Fruit fly (Drosophila melanogaster) whole organism, embryonic: ENCODE data around the gene sob.
A peak's percentile ranks its signal among the peaks of the same experiment; 100 is the strongest.

Source experiments
- Ada2b ChIP-seq: fragments of 200-800 bp; sonication (Bioruptor generic); IDR thresholded peaks from 2 replicates; pipeline ENCODE4 v1.3.6; 2022; ENCODE audit warnings: missing biosample characterization, missing genetic modification characterization
- CG11723 ChIP-seq: fragments of 200-800 bp; sonication (Bioruptor generic); optimal IDR thresholded peaks from 2 replicates; lab custom pipeline; 2017; ENCODE audit warnings: missing biosample characterization, mild to moderate bottlenecking, missing genetic modification characterization
- CG14050 ChIP-seq: fragments of 200-800 bp; sonication (Bioruptor generic); IDR thresholded peaks from 3 replicates; pipeline ENCODE4 v1.3.6; 2022; ENCODE audit warnings: missing biosample characterization, missing genetic modification characterization
- CG15011 ChIP-seq: fragments of 200-800 bp; sonication (Bioruptor generic); optimal IDR thresholded peaks from 3 replicates; lab custom pipeline; 2018; ENCODE audit warnings: missing biosample characterization, mild to moderate bottlenecking, missing genetic modification characterization
- CG15269 ChIP-seq: fragments of 200-800 bp; sonication (Bioruptor generic); optimal IDR thresholded peaks from 2 replicates; lab custom pipeline; 2018; ENCODE audit warnings: missing biosample characterization, mild to moderate bottlenecking, missing genetic modification characterization, moderate library complexity
- CG1602 ChIP-seq: fragments of 200-800 bp; sonication (Bioruptor generic); optimal IDR thresholded peaks from 3 replicates; lab custom pipeline; 2016; ENCODE audit warnings: missing biosample characterization, missing genetic modification characterization
- CG1603 ChIP-seq: fragments of 200-800 bp; sonication (Bioruptor generic); optimal IDR thresholded peaks from 2 replicates; lab custom pipeline; 2019; ENCODE audit warnings: missing biosample characterization, mild to moderate bottlenecking, missing genetic modification characterization, moderate library complexity
- CG1647 ChIP-seq: fragments of 200-800 bp; sonication (Bioruptor generic); optimal IDR thresholded peaks from 3 replicates; lab custom pipeline; 2016; ENCODE audit warnings: missing biosample characterization, missing genetic modification characterization
- CG17359 ChIP-seq: fragments of 200-800 bp; sonication (Bioruptor generic); optimal IDR thresholded peaks from 3 replicates; lab custom pipeline; 2018; ENCODE audit warnings: missing biosample characterization, mild to moderate bottlenecking, missing genetic modification characterization, moderate library complexity
- CG17385 ChIP-seq: fragments of 200-800 bp; sonication (Bioruptor generic); optimal IDR thresholded peaks from 3 replicates; lab custom pipeline; 2018; ENCODE audit warnings: missing biosample characterization, mild to moderate bottlenecking, missing genetic modification characterization
- CG17829 ChIP-seq: fragments of 200-800 bp; optimal IDR thresholded peaks from 2 replicates; lab custom pipeline; 2019; ENCODE audit warnings: missing biosample characterization, mild to moderate bottlenecking, missing genetic modification characterization, moderate library complexity
- CG1792 ChIP-seq: fragments of 200-800 bp; sonication (Bioruptor generic); optimal IDR thresholded peaks from 2 replicates; lab custom pipeline; 2016; ENCODE audit warnings: missing biosample characterization, missing genetic modification characterization
- CG18619 ChIP-seq: fragments of 200-800 bp; sonication (Bioruptor generic); optimal IDR thresholded peaks from 3 replicates; lab custom pipeline; 2017; ENCODE audit warnings: missing biosample characterization, mild to moderate bottlenecking, missing genetic modification characterization
- CG2712 ChIP-seq: fragments of 200-800 bp; optimal IDR thresholded peaks from 3 replicates; lab custom pipeline; 2019; ENCODE audit warnings: missing biosample characterization, mild to moderate bottlenecking, missing genetic modification characterization, moderate library complexity
- CG31441 ChIP-seq: fragments of 200-800 bp; sonication (Bioruptor generic); IDR thresholded peaks from 2 replicates; pipeline ENCODE4 v1.3.6; 2022; ENCODE audit warnings: missing biosample characterization, missing genetic modification characterization
- CG32772 ChIP-seq: fragments of 200-800 bp; sonication (Bioruptor generic); IDR thresholded peaks from 2 replicates; pipeline ENCODE4 v1.3.6; 2022; ENCODE audit warnings: missing biosample characterization, missing genetic modification characterization
- CG33557 ChIP-seq: fragments of 200-800 bp; sonication (Bioruptor generic); optimal IDR thresholded peaks from 2 replicates; lab custom pipeline; 2019; ENCODE audit warnings: missing biosample characterization, mild to moderate bottlenecking, missing genetic modification characterization, moderate library complexity
- CG43689 ChIP-seq: fragments of 200-800 bp; sonication (Bioruptor generic); IDR thresholded peaks from 2 replicates; pipeline ENCODE4 v1.3.6; 2022; ENCODE audit warnings: missing biosample characterization, missing genetic modification characterization
- CG7786 ChIP-seq: fragments of 200-800 bp; sonication (Bioruptor generic); optimal IDR thresholded peaks from 2 replicates; lab custom pipeline; 2016; ENCODE audit warnings: missing biosample characterization, missing genetic modification characterization
- CG8388 ChIP-seq: fragments of 200-800 bp; sonication (Bioruptor generic); optimal IDR thresholded peaks from 2 replicates; lab custom pipeline; 2019; ENCODE audit warnings: missing biosample characterization, mild to moderate bottlenecking, missing genetic modification characterization, moderate library complexity
- CoRest ChIP-seq: fragments of 200-800 bp; sonication (Bioruptor generic); optimal IDR thresholded peaks from 3 replicates; lab custom pipeline; 2018; ENCODE audit warnings: missing biosample characterization, mild to moderate bottlenecking, missing genetic modification characterization, moderate library complexity
- D19A ChIP-seq: fragments of 200-800 bp; optimal IDR thresholded peaks from 3 replicates; lab custom pipeline; 2019; ENCODE audit warnings: missing biosample characterization, mild to moderate bottlenecking, missing genetic modification characterization, moderate library complexity
- Dad ChIP-seq: fragments of 200-800 bp; sonication (Bioruptor generic); optimal IDR thresholded peaks from 3 replicates; lab custom pipeline; 2016; ENCODE audit warnings: missing biosample characterization, missing genetic modification characterization
- Dek ChIP-seq: fragments of 200-800 bp; sonication (Bioruptor generic); optimal IDR thresholded peaks from 3 replicates; lab custom pipeline; 2019; ENCODE audit warnings: missing biosample characterization, mild to moderate bottlenecking, missing genetic modification characterization, moderate library complexity
- Hey ChIP-seq: fragments of 200-800 bp; sonication (Bioruptor generic); optimal IDR thresholded peaks from 3 replicates; lab custom pipeline; 2018; ENCODE audit warnings: missing biosample characterization, mild to moderate bottlenecking, missing genetic modification characterization
- Hmr ChIP-seq: fragments of 200-800 bp; sonication (Bioruptor generic); optimal IDR thresholded peaks from 3 replicates; lab custom pipeline; 2017; ENCODE audit warnings: mild to moderate bottlenecking, missing biosample characterization, missing genetic modification reagents, missing genetic modification characterization
- Hr39 ChIP-seq: fragments of >200 bp; optimal IDR thresholded peaks from 2 replicates; lab custom pipeline; 2017
- Oli ChIP-seq: fragments of 200-800 bp; sonication (Bioruptor generic); optimal IDR thresholded peaks from 2 replicates; lab custom pipeline; 2018; ENCODE audit warnings: missing biosample characterization, mild to moderate bottlenecking, missing genetic modification characterization, moderate library complexity
- Ravus ChIP-seq: fragments of 200-800 bp; sonication (Bioruptor generic); IDR thresholded peaks from 2 replicates; pipeline ENCODE4 v1.3.6; 2022; ENCODE audit warnings: missing biosample characterization, missing genetic modification characterization
- Scr ChIP-seq: fragments of 200-800 bp; sonication (Bioruptor generic); IDR thresholded peaks from 2 replicates; pipeline ENCODE4 v1.3.6; 2022; ENCODE audit warnings: missing biosample characterization, missing genetic modification characterization; ENCODE audit not compliant: partially characterized antibody
- Six4 ChIP-seq: fragments of 200-800 bp; sonication (Bioruptor generic); optimal IDR thresholded peaks from 2 replicates; lab custom pipeline; 2016; ENCODE audit warnings: missing biosample characterization, missing genetic modification characterization
- Stat92E ChIP-seq, 3 experiments: fragments of >200 bp in 2 of 3; fragments of 200-800 bp in 1 of 3; sonication (Bioruptor generic) in 1 of 3; optimal IDR thresholded peaks; 2 replicates each; lab custom pipeline; 2017 to 2019; ENCODE audit warnings: missing biosample characterization in 3 of 3, missing genetic modification characterization in 3 of 3, mild to moderate bottlenecking in 1 of 3, moderate library complexity in 1 of 3
- YL-1 ChIP-seq: fragments of 200-800 bp; sonication (Bioruptor generic); optimal IDR thresholded peaks from 3 replicates; lab custom pipeline; 2017; ENCODE audit warnings: missing biosample characterization, mild to moderate bottlenecking, missing genetic modification characterization
- bbx ChIP-seq: fragments of 200-800 bp; sonication (Bioruptor generic); IDR thresholded peaks from 2 replicates; pipeline ENCODE4 v1.3.6; 2022; ENCODE audit warnings: missing biosample characterization, missing genetic modification characterization; ENCODE audit not compliant: partially characterized antibody
- bigmax ChIP-seq: fragments of 200-800 bp; sonication (Bioruptor generic); optimal IDR thresholded peaks from 2 replicates; lab custom pipeline; 2018; ENCODE audit warnings: missing biosample characterization, mild to moderate bottlenecking, missing genetic modification characterization
- cad ChIP-seq: fragments of >200 bp; optimal IDR thresholded peaks from 2 replicates; lab custom pipeline; 2017; ENCODE audit warnings: missing biosample characterization, missing genetic modification characterization
- ci ChIP-seq: fragments of 200-800 bp; sonication (Bioruptor generic); IDR thresholded peaks from 3 replicates; pipeline ENCODE4 v1.3.6; 2022; ENCODE audit warnings: missing biosample characterization, missing genetic modification characterization
- dpn ChIP-seq, 2 experiments: fragments of 200-800 bp; sonication (Bioruptor generic); optimal IDR thresholded peaks; 3 replicates each; lab custom pipeline; 2016; ENCODE audit warnings: missing biosample characterization in 2 of 2, missing genetic modification characterization in 2 of 2
- eve ChIP-seq, 2 experiments: fragments of >200 bp; optimal IDR thresholded peaks; 2 replicates each; lab custom pipeline; 2017; ENCODE audit warnings: missing biosample characterization in 2 of 2, missing genetic modification characterization in 2 of 2
- fd102C ChIP-seq: fragments of 200-800 bp; sonication (Bioruptor generic); optimal IDR thresholded peaks from 2 replicates; lab custom pipeline; 2018; ENCODE audit warnings: missing biosample characterization, mild to moderate bottlenecking, missing genetic modification characterization, moderate library complexity
- gcm2 ChIP-seq: fragments of 200-800 bp; sonication (Bioruptor generic); optimal IDR thresholded peaks from 2 replicates; lab custom pipeline; 2016; ENCODE audit warnings: missing biosample characterization, missing genetic modification characterization
- gsb ChIP-seq: fragments of 200-800 bp; sonication (Bioruptor generic); IDR thresholded peaks from 2 replicates; pipeline ENCODE4 v1.3.6; 2022; ENCODE audit warnings: missing biosample characterization, missing genetic modification characterization
- odd ChIP-seq: fragments of 200-800 bp; sonication (Bioruptor generic); optimal IDR thresholded peaks from 2 replicates; lab custom pipeline; 2017; ENCODE audit warnings: missing biosample characterization, mild to moderate bottlenecking, missing genetic modification characterization
- onecut ChIP-seq: fragments of 200-800 bp; sonication (Bioruptor generic); IDR thresholded peaks from 2 replicates; pipeline ENCODE4 v1.3.6; 2022; ENCODE audit warnings: missing biosample characterization, missing genetic modification characterization
- p53 ChIP-seq: fragments of 200-800 bp; sonication (Bioruptor generic); optimal IDR thresholded peaks from 2 replicates; lab custom pipeline; 2016; ENCODE audit warnings: missing biosample characterization, missing genetic modification characterization
- scrt ChIP-seq: fragments of 200-800 bp; sonication (Bioruptor generic); optimal IDR thresholded peaks from 2 replicates; lab custom pipeline; 2018; ENCODE audit warnings: missing biosample characterization, mild to moderate bottlenecking, missing genetic modification characterization, moderate library complexity
- sd ChIP-seq: fragments of 200-800 bp; sonication (Bioruptor generic); optimal IDR thresholded peaks from 3 replicates; lab custom pipeline; 2018; ENCODE audit warnings: missing biosample characterization, mild to moderate bottlenecking, missing genetic modification characterization, moderate library complexity
- sens ChIP-seq: fragments of 200-800 bp; sonication (Bioruptor generic); peaks from one replicate; lab custom pipeline; 2016; ENCODE audit warnings: missing biosample characterization, missing genetic modification characterization
- tio ChIP-seq: fragments of 200-800 bp; sonication (Bioruptor generic); optimal IDR thresholded peaks from 2 replicates; lab custom pipeline; 2017; ENCODE audit warnings: missing biosample characterization, missing genetic modification characterization, inconsistent platforms
- unc-4 ChIP-seq: fragments of 200-800 bp; sonication (Bioruptor generic); IDR thresholded peaks from 2 replicates; pipeline ENCODE4 v1.3.6; 2022; ENCODE audit warnings: missing biosample characterization, missing genetic modification characterization; ENCODE audit not compliant: partially characterized antibody

Gene sob

dm6 chr2L:3573172-3573755, 7.3 kb downstream of the sob start (continued):
- TF ChIP-seq gsb (GFP tag; lab: Robert Waterston, UW) (no peak), Ravus (GFP tag; lab: Robert Waterston, UW) (peak; percentile 32), Scr (GFP tag; lab: Robert Waterston, UW) (no peak), CG1647 (GFP tag; lab: Kevin White, UChicago) (no peak), D19A (tag; lab: Kevin White, UChicago) (peak; percentile 62), CG11723 (GFP tag; lab: Kevin White, UChicago) (peak; percentile 38), unc-4 (GFP tag; lab: Robert Waterston, UW) (no peak), CG17385 (peak; percentile 56), gcm2 (GFP tag; lab: Kevin White, UChicago) (no peak), CG7786 (GFP tag; lab: Kevin White, UChicago) (peak; percentile 58), CG8388 (GFP tag; lab: Kevin White, UChicago) (peak; percentile 71), CG43689 (no peak), eve (GFP tag; optimal IDR thresholded peaks at IDR 0.05; lab: Kevin White, UChicago) (peak in 1 of 2 experiments; percentile 95), CG15269 (peak; percentile 76), cad (no peak), CG32772 (GFP tag; lab: Robert Waterston, UW) (peak; percentile 44; the same call in 1 of the 2 replicates), bbx (GFP tag; lab: Robert Waterston, UW) (no peak), CG1792 (GFP tag; lab: Kevin White, UChicago) (peak; percentile 48), CoRest (tag; lab: Kevin White, UChicago) (peak; percentile 82), Dad (GFP tag; lab: Kevin White, UChicago) (peak; percentile 29), CG31441 (no peak; the same call in 1 of the 2 replicates), Oli (tag; lab: Kevin White, UChicago) (peak; percentile 80), p53 (GFP tag; lab: Kevin White, UChicago) (no peak), CG15011 (GFP tag; lab: Kevin White, UChicago) (peak; percentile 39), Hmr (GFP tag; lab: Kevin White, UChicago) (peak; percentile 34), Six4 (peak; percentile 42), CG17829 (tag; lab: Kevin White, UChicago) (peak; percentile 57), odd (GFP tag; lab: Kevin White, UChicago) (peak; percentile 60), CG14050 (no peak; the same call in 2 of the 3 replicates), CG1602 (GFP tag; lab: Kevin White, UChicago) (peak; percentile 53), onecut (GFP tag; lab: Robert Waterston, UW) (peak; percentile 52), ci (peak; percentile 62; the same call in 1 of the 3 replicates), Stat92E (GFP tag; optimal IDR thresholded peaks at IDR 0.05; lab: Kevin White, UChicago) (no peak), bigmax (no peak), sd (no peak), sens (GFP tag; lab: Kevin White, UChicago) (peak; percentile 79), Hey (tag; lab: Kevin White, UChicago) (no peak), YL-1 (GFP tag; lab: Kevin White, UChicago) (no peak), CG1603 (tag; lab: Kevin White, UChicago) (peak; percentile 78), CG17359 (tag; lab: Kevin White, UChicago) (peak; percentile 45), Hr39 (lab: Kevin White, UChicago) (no peak), CG33557 (peak; percentile 53), scrt (GFP tag; lab: Kevin White, UChicago) (peak; percentile 19), Ada2b (peak; percentile 47), Dek (tag; lab: Kevin White, UChicago) (peak; percentile 54), fd102C (GFP tag; lab: Kevin White, UChicago) (no peak), dpn (GFP tag; optimal IDR thresholded peaks at IDR 0.05; lab: Kevin White, UChicago) (peak; percentile 50 to 52), tio (GFP tag; lab: Kevin White, UChicago) (peak; percentile 58), CG18619 (GFP tag; lab: Kevin White, UChicago) (peak; percentile 34), CG2712 (tag; lab: Kevin White, UChicago) (peak; percentile 79)
